Worm (Caenorhabditis elegans) whole organism, late embryonic: ENCODE results near the gene mam-6.

Experiments
- C08G9.2 ChIP-seq: sonication (generic microtip); optimal IDR thresholded peaks from 2 replicates; lab custom pipeline; 2016; ENCODE audit warnings: mild to moderate bottlenecking, missing genetic modification characterization, moderate library complexity, missing compliant biosample characterization
- C38D4.7 ChIP-seq: fragments of 200-800 bp; sonication (Bioruptor generic); optimal IDR thresholded peaks from 2 replicates; lab custom pipeline; 2018; ENCODE audit warnings: mild to moderate bottlenecking, missing genetic modification characterization, moderate library complexity, missing compliant biosample characterization
- F13H6.1 ChIP-seq: sonication (generic microtip); optimal IDR thresholded peaks from 2 replicates; lab custom pipeline; 2016; ENCODE audit warnings: missing genetic modification characterization, missing compliant biosample characterization
- K02D7.2 ChIP-seq: sonication (generic microtip); optimal IDR thresholded peaks from 2 replicates; lab custom pipeline; 2017; ENCODE audit warnings: mild to moderate bottlenecking, missing genetic modification characterization, missing compliant biosample characterization
- ahr-1 ChIP-seq: sonication (generic microtip); optimal IDR thresholded peaks from 2 replicates; lab custom pipeline; 2016; ENCODE audit warnings: missing genetic modification characterization, missing compliant biosample characterization
- ceh-18 ChIP-seq: sonication (generic microtip); optimal IDR thresholded peaks from 2 replicates; lab custom pipeline; 2016; ENCODE audit warnings: missing genetic modification characterization, missing compliant biosample characterization
- ceh-19 ChIP-seq: fragments of 200-800 bp; sonication (Bioruptor generic); optimal IDR thresholded peaks from 2 replicates; lab custom pipeline; 2018; ENCODE audit warnings: mild to moderate bottlenecking, missing genetic modification characterization, missing compliant biosample characterization
- ceh-22 ChIP-seq: sonication (generic microtip); optimal IDR thresholded peaks from 2 replicates; lab custom pipeline; 2017; ENCODE audit warnings: missing biosample characterization, missing genetic modification characterization
- ceh-24 ChIP-seq: sonication (generic microtip); optimal IDR thresholded peaks from 2 replicates; lab custom pipeline; 2016; ENCODE audit warnings: mild to moderate bottlenecking, missing genetic modification characterization, missing compliant biosample characterization
- ceh-30 ChIP-seq: fragments of 150-350 bp; optimal IDR thresholded peaks from 2 replicates; lab custom pipeline; 2014; ENCODE audit warnings: missing biosample characterization, missing genetic modification characterization
- ceh-31 ChIP-seq: sonication (generic microtip); optimal IDR thresholded peaks from 2 replicates; lab custom pipeline; 2016; ENCODE audit warnings: missing genetic modification characterization, missing compliant biosample characterization
- ceh-34 ChIP-seq: sonication (generic microtip); optimal IDR thresholded peaks from 2 replicates; lab custom pipeline; 2016; ENCODE audit warnings: mild to moderate bottlenecking, missing genetic modification characterization, missing compliant biosample characterization
- ceh-48 ChIP-seq: sonication (generic microtip); optimal IDR thresholded peaks from 2 replicates; lab custom pipeline; 2016; ENCODE audit warnings: missing genetic modification characterization, inconsistent platforms, missing compliant biosample characterization
- ceh-6 ChIP-seq: fragments of 200-800 bp; sonication (Bioruptor generic); optimal IDR thresholded peaks from 2 replicates; lab custom pipeline; 2018; ENCODE audit warnings: mild to moderate bottlenecking, missing genetic modification characterization, missing compliant biosample characterization
- ceh-9 ChIP-seq: sonication (generic microtip); optimal IDR thresholded peaks from 2 replicates; lab custom pipeline; 2016; ENCODE audit warnings: mild to moderate bottlenecking, missing genetic modification characterization, inconsistent platforms, missing compliant biosample characterization
- che-1 ChIP-seq: sonication (generic microtip); optimal IDR thresholded peaks from 2 replicates; lab custom pipeline; 2016; ENCODE audit warnings: mild to moderate bottlenecking, missing genetic modification characterization, missing compliant biosample characterization
- elt-2 ChIP-seq: sonication (generic microtip); optimal IDR thresholded peaks from 2 replicates; lab custom pipeline; 2016; ENCODE audit warnings: missing genetic modification reagents, missing genetic modification characterization, missing compliant biosample characterization
- elt-4 ChIP-seq: sonication (generic microtip); optimal IDR thresholded peaks from 2 replicates; lab custom pipeline; 2016; ENCODE audit warnings: missing genetic modification characterization, missing compliant biosample characterization
- ets-4 ChIP-seq: sonication (generic microtip); optimal IDR thresholded peaks from 2 replicates; lab custom pipeline; 2016; ENCODE audit warnings: missing genetic modification characterization, missing compliant biosample characterization
- hlh-13 ChIP-seq: fragments of 200-800 bp; sonication (Bioruptor generic); optimal IDR thresholded peaks from 2 replicates; lab custom pipeline; 2018; ENCODE audit warnings: mild to moderate bottlenecking, missing genetic modification characterization, missing compliant biosample characterization
- hlh-15 ChIP-seq: sonication (generic microtip); optimal IDR thresholded peaks from 2 replicates; lab custom pipeline; 2016; ENCODE audit warnings: missing genetic modification characterization, missing compliant biosample characterization
- hlh-30 ChIP-seq: sonication (generic microtip); optimal IDR thresholded peaks from 2 replicates; lab custom pipeline; 2017; ENCODE audit warnings: antibody characterized with exemption, missing genetic modification characterization, missing compliant biosample characterization; ENCODE audit not compliant: insufficient read depth
- hlh-8 ChIP-seq: sonication (generic microtip); optimal IDR thresholded peaks from 2 replicates; lab custom pipeline; 2016; ENCODE audit warnings: missing genotype, missing genetic modification characterization, missing compliant biosample characterization
- lim-6 ChIP-seq: sonication (generic microtip); optimal IDR thresholded peaks from 2 replicates; lab custom pipeline; 2016; ENCODE audit warnings: missing genetic modification characterization, missing compliant biosample characterization
- mec-3 ChIP-seq: sonication (generic microtip); optimal IDR thresholded peaks from 2 replicates; lab custom pipeline; 2016; ENCODE audit warnings: borderline replicate concordance, missing genetic modification characterization, missing compliant biosample characterization
- nfya-1 ChIP-seq: sonication (generic microtip); optimal IDR thresholded peaks from 2 replicates; lab custom pipeline; 2017; ENCODE audit warnings: missing genetic modification characterization, mild to moderate bottlenecking, missing compliant biosample characterization, antibody characterized with exemption, moderate library complexity
- odd-2 ChIP-seq: sonication (generic microtip); optimal IDR thresholded peaks from 2 replicates; lab custom pipeline; 2017; ENCODE audit warnings: antibody characterized with exemption, mild to moderate bottlenecking, missing genetic modification characterization, missing compliant biosample characterization
- pag-3 ChIP-seq: sonication (generic microtip); optimal IDR thresholded peaks from 2 replicates; lab custom pipeline; 2016; ENCODE audit warnings: missing compliant biosample characterization, missing genetic modification characterization, borderline replicate concordance
- pax-1 ChIP-seq: fragments of 150-350 bp; optimal IDR thresholded peaks from 2 replicates; lab custom pipeline; 2014; ENCODE audit warnings: missing biosample characterization, missing genetic modification characterization
- pha-2 ChIP-seq: sonication (generic microtip); optimal IDR thresholded peaks from 2 replicates; lab custom pipeline; 2017; ENCODE audit warnings: mild to moderate bottlenecking, missing genetic modification characterization, missing compliant biosample characterization
- pha-4 ChIP-seq: fragments of 150-350 bp; optimal IDR thresholded peaks from 2 replicates; lab custom pipeline; 2018; ENCODE audit warnings: missing biosample characterization, missing genetic modification reagents, missing genetic modification characterization
- pros-1 ChIP-seq: fragments of 150-350 bp; optimal IDR thresholded peaks from 2 replicates; lab custom pipeline; 2014; ENCODE audit warnings: missing biosample characterization, missing genetic modification reagents, missing genetic modification characterization
- ref-2 ChIP-seq: sonication (generic microtip); optimal IDR thresholded peaks from 2 replicates; lab custom pipeline; 2016; ENCODE audit warnings: missing genetic modification characterization, missing compliant biosample characterization
- sdc-2 ChIP-seq: sonication (generic microtip); optimal IDR thresholded peaks from 2 replicates; lab custom pipeline; 2016; ENCODE audit warnings: missing genotype, missing genetic modification characterization, missing compliant biosample characterization
- syd-9 ChIP-seq: sonication (generic microtip); optimal IDR thresholded peaks from 2 replicates; lab custom pipeline; 2016; ENCODE audit warnings: mild to moderate bottlenecking, missing genetic modification characterization, moderate library complexity, missing compliant biosample characterization
- tbx-2 ChIP-seq: sonication (generic microtip); optimal IDR thresholded peaks from 2 replicates; lab custom pipeline; 2016; ENCODE audit warnings: missing genetic modification characterization, missing compliant biosample characterization
- tbx-7 ChIP-seq: sonication (generic microtip); optimal IDR thresholded peaks from 2 replicates; lab custom pipeline; 2016; ENCODE audit warnings: missing genotype, missing genetic modification characterization, missing compliant biosample characterization
- unc-42 ChIP-seq: sonication (generic microtip); optimal IDR thresholded peaks from 2 replicates; lab custom pipeline; 2016; ENCODE audit warnings: missing genotype, missing genetic modification characterization, missing compliant biosample characterization
- unc-55 ChIP-seq: sonication (generic microtip); optimal IDR thresholded peaks from 2 replicates; lab custom pipeline; 2017; ENCODE audit warnings: missing biosample characterization, missing genetic modification reagents, missing genetic modification characterization
- unc-86 ChIP-seq: sonication (generic microtip); optimal IDR thresholded peaks from 2 replicates; lab custom pipeline; 2016; ENCODE audit warnings: missing genetic modification characterization, missing compliant biosample characterization
- zip-5 ChIP-seq: sonication (generic microtip); optimal IDR thresholded peaks from 2 replicates; lab custom pipeline; 2016; ENCODE audit warnings: missing genetic modification characterization, missing compliant biosample characterization
- ztf-16 ChIP-seq: sonication (generic microtip); optimal IDR thresholded peaks from 2 replicates; lab custom pipeline; 2017; ENCODE audit warnings: missing genetic modification characterization, missing compliant biosample characterization

mam-6 gene

DNA sequence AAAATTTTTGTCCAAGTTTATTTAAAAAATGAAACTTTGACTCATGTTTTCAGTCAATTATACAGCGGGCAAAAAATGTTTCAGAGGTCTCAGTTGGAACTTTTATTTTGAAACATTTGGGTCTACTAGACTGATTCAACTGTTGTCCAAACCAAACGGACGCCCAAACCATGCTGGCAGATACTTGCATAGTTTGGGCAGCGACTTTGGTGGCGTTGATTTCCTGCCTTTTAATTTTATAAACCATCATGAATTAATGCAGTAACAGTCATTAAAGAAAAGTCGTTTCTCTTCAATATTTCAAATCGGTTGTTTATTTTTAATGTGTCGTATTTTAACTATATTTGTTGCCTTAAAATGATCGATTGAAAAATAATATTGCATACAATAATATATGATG lies 32.9 kb downstream of the mam-6 start:
- TF ChIP-seq ztf-16 (tag; lab: Kevin White, UChicago) = no peak
- no peak for TF ChIP-seq F13H6.1
- no peak for TF ChIP-seq hlh-13 (GFP tag; lab: Kevin White, UChicago)
- TF ChIP-seq C08G9.2 = no peak
- TF ChIP-seq ceh-31 (tag; lab: Kevin White, UChicago) = no peak
- TF ChIP-seq C38D4.7 (GFP tag; lab: Kevin White, UChicago) = no peak
- TF ChIP-seq lim-6 (tag; lab: Kevin White, UChicago) = no peak
- no peak for TF ChIP-seq tbx-2
- TF ChIP-seq unc-55 = no peak
- TF ChIP-seq hlh-30 (tag; lab: Kevin White, UChicago) = no peak
- no peak for TF ChIP-seq ets-4

DNA sequence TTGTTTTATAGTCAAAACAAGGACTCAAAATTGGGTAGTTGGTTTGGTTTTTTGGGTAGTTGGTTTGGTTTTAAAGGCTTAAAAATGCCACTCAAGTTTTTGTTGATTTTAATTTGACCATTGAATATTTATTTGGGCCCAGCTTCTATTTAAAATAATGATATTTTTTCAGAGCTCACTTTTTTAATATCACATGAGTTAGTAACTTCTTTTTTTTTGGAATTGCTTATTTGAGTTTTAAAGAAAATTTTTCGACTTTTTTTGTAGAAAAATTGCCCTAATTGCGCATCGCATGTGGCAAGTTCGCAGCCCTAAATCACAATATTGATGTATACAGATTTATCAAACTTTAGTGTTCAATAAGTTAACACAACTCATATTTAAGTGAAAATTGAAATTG lies 33.4 kb downstream of the mam-6 start:
- TF ChIP-seq ceh-19 (GFP tag; lab: Kevin White, UChicago) = no peak
- TF ChIP-seq ceh-24 (tag; lab: Kevin White, UChicago) = no peak

DNA sequence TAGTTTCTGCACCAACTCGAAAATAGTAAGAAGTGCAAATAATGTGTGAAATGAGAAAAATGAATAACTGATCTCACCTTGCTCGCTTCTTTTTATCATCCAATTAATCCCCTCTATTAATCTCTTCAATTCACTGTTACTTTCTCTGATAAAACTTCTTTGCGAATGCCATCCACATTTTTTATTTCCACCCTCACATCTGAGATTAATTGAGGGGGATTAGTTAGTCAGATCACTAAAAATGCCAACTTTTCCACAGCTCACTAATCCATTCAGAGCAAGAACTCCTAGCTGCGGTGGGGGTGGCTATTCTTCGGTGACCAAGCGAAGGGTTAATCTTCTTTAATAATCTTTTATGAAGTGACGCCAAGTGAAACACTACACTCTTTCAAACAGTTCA lies 34.4 kb downstream of the mam-6 start, which contains the start of gene dsc-1:
TSS of gene dsc-1 (minus strand) at position 46 of the 400 bp plus-strand sequence.
- TF ChIP-seq sdc-2 (tag; lab: Kevin White, UChicago) (no peak), elt-2 (tag; lab: Kevin White, UChicago) (no peak), ceh-30 (tag; lab: Kevin White, UChicago) (no peak), mec-3 (tag; lab: Kevin White, UChicago) (no peak), hlh-13 (GFP tag; lab: Kevin White, UChicago) (no peak), K02D7.2 (tag; lab: Kevin White, UChicago) (no peak), nfya-1 (tag; lab: Kevin White, UChicago) (no peak), tbx-7 (tag; lab: Kevin White, UChicago) (no peak), pax-1 (no peak), zip-5 (tag; lab: Kevin White, UChicago) (no peak), unc-42 (no peak), elt-4 (tag; lab: Kevin White, UChicago) (no peak), hlh-15 (tag; lab: Kevin White, UChicago) (no peak)

DNA sequence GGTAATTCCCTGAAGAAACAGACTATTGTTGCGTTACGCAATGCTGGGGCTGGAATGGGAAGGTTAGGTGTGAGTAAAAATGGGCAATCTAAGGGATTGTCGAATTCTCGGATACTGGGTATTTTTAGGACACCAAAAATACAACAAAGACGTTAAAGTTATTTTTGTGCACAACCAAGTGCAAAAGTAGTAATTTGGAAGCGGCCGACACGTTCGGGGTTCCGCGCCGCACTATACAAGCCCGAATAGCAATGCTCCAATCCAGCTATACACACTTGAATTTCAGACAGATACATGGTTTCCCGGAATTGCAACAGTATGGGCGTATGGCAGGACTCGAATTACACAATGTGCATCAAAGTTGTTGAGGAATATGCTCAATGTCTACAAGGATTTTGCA lies 41.1 kb downstream of the mam-6 start:
- TF ChIP-seq hlh-30 (tag; lab: Kevin White, UChicago) (no peak), pha-2 (tag; lab: Kevin White, UChicago) (no peak), syd-9 (no peak), ceh-48 (tag; lab: Kevin White, UChicago) (no peak), unc-86 (tag; lab: Kevin White, UChicago) (no peak), pros-1 (tag; lab: Kevin White, UChicago) (no peak)
- TF ChIP-seq, all 69 proteins: peak for 0

DNA sequence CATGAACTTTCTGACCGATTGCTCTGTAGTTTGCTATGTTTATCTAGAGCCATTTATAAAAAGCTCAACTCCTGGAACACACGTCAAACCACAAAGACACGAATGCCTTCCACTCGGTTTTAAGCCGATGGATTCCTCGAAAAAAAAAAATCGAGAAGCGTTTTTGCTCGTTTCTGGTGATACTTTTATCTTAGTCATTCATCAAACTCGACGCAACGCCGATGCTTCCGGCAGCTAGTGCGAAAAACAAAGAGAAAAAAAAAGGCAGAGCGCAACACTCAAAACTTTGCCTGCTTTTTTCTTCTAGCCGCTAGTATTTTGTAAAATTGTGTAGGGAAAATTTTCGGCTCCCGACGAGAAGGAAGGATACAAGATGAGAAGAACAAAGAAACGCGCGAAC lies 41.6 kb downstream of the mam-6 start:
- TF ChIP-seq ceh-22 (tag; lab: Kevin White, UChicago) = no peak
- no peak for TF ChIP-seq ceh-9 (tag; lab: Kevin White, UChicago)
- TF ChIP-seq ceh-34 (tag; lab: Kevin White, UChicago) = no peak
- TF ChIP-seq che-1 = no peak
- no peak for TF ChIP-seq ceh-31 (tag; lab: Kevin White, UChicago)
- no peak for TF ChIP-seq ceh-18 (tag; lab: Kevin White, UChicago)
- TF ChIP-seq ceh-19 (GFP tag; lab: Kevin White, UChicago) = no peak
- no peak for TF ChIP-seq odd-2 (tag; lab: Kevin White, UChicago)
- no peak for TF ChIP-seq hlh-8 (tag; lab: Kevin White, UChicago)
- no peak for TF ChIP-seq ztf-16 (tag; lab: Kevin White, UChicago)
- TF ChIP-seq ahr-1 = no peak
- TF ChIP-seq ets-4 = no peak
- TF ChIP-seq pha-4 = no peak
- no peak for TF ChIP-seq ref-2 (tag; lab: Kevin White, UChicago)
- no peak for TF ChIP-seq ceh-24 (tag; lab: Kevin White, UChicago)
- TF ChIP-seq pag-3 = no peak
- no peak for TF ChIP-seq hlh-30 (tag; lab: Kevin White, UChicago)
- no peak for TF ChIP-seq ceh-6 (GFP tag; lab: Kevin White, UChicago)
- no peak for TF ChIP-seq nfya-1 (tag; lab: Kevin White, UChicago)
- TF ChIP-seq unc-42 = no peak
- TF ChIP-seq, all 69 proteins: peak for 0
